Fruit fly (Drosophila melanogaster) whole organism, adult: ENCODE results near the gene CG6791.
A peak's percentile ranks its signal among the peaks of the same experiment; 100 is the strongest.

Experiments
- CG12768 ChIP-seq: fragments of 200-800 bp; sonication (Bioruptor generic); optimal IDR thresholded peaks from 2 replicates; lab custom pipeline; 2017; ENCODE audit warnings: missing biosample characterization, missing genetic modification characterization, mild to moderate bottlenecking, moderate library complexity, missing genetic modification reagents
- CG14711 ChIP-seq: fragments of 200-800 bp; sonication (Bioruptor generic); optimal IDR thresholded peaks from 2 replicates; lab custom pipeline; 2018; ENCODE audit warnings: missing biosample characterization, mild to moderate bottlenecking, missing genetic modification characterization, moderate library complexity
- CG5204 ChIP-seq: fragments of 200-800 bp; sonication (Bioruptor generic); optimal IDR thresholded peaks from 2 replicates; lab custom pipeline; 2016; ENCODE audit warnings: missing biosample characterization, missing genetic modification characterization
- CG7101 ChIP-seq: fragments of 200-800 bp; sonication (Bioruptor generic); optimal IDR thresholded peaks from 2 replicates; lab custom pipeline; 2018; ENCODE audit warnings: missing biosample characterization, mild to moderate bottlenecking, missing genetic modification characterization, moderate library complexity
- Crg-1 ChIP-seq: fragments of 200-800 bp; sonication (Bioruptor generic); optimal IDR thresholded peaks from 2 replicates; lab custom pipeline; 2016; ENCODE audit warnings: missing biosample characterization, missing genetic modification characterization
- Hr96 ChIP-seq: fragments of 200-800 bp; sonication (Bioruptor generic); optimal IDR thresholded peaks from 2 replicates; lab custom pipeline; 2016; ENCODE audit warnings: missing biosample characterization, missing genetic modification characterization
- cic ChIP-seq: fragments of 200-800 bp; sonication (Bioruptor generic); optimal IDR thresholded peaks from 2 replicates; lab custom pipeline; 2017; ENCODE audit warnings: missing biosample characterization, mild to moderate bottlenecking, missing genetic modification characterization, moderate library complexity
- cnc ChIP-seq, 2 experiments: fragments of >200 bp; optimal IDR thresholded peaks; 2 replicates each; lab custom pipeline; 2017
- ovo ChIP-seq: fragments of 200-800 bp; sonication (Bioruptor generic); optimal IDR thresholded peaks from 2 replicates; lab custom pipeline; 2016; ENCODE audit warnings: missing biosample characterization, missing genetic modification characterization
- pad ChIP-seq: fragments of 200-800 bp; sonication (Bioruptor generic); optimal IDR thresholded peaks from 3 replicates; lab custom pipeline; 2017; ENCODE audit warnings: missing biosample characterization, missing genetic modification characterization, mild to moderate bottlenecking, moderate library complexity, missing genetic modification reagents
- tj ChIP-seq: fragments of 200-800 bp; sonication (Bioruptor generic); optimal IDR thresholded peaks from 3 replicates; lab custom pipeline; 2017; ENCODE audit warnings: missing biosample characterization, mild to moderate bottlenecking, missing genetic modification characterization, moderate library complexity

DNA sequence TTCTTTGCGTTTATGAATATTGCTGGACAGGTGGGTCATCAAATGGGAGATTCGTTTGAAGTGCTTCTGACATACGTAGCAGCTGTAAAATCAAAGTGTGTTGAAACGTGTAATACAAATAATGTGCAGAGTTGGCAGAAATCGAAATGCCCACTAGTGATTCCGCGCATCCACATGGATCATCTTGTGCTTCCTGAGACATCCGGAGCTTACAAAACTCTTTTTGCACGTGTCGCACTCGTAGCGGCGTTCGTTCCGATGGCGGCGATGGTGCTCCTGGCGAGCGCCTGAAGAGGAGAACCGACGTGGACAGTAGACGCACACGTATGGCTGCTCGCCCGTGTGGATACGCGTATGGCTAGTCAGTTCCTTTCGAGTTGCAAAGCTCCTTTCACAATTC lies 35.6 kb upstream of the CG6791 start, which contains the start of gene Zaf1:
- TF ChIP-seq pad (GFP tag; lab: Kevin White, UChicago) (no peak), CG7101 (no peak), cnc (optimal IDR thresholded peaks at IDR 0.05; lab: Kevin White, UChicago) (no peak), cic (GFP tag; lab: Kevin White, UChicago) (no peak), CG12768 (no peak), Hr96 (GFP tag; lab: Kevin White, UChicago) (no peak), CG14711 (tag; lab: Kevin White, UChicago) (no peak), CG5204 (no peak), tj (peak; percentile 12), ovo (GFP tag; lab: Kevin White, UChicago) (no peak), Crg-1 (no peak)
